Worm (Caenorhabditis elegans): ENCODE measurements around the gene hgap-2.

DNA sequence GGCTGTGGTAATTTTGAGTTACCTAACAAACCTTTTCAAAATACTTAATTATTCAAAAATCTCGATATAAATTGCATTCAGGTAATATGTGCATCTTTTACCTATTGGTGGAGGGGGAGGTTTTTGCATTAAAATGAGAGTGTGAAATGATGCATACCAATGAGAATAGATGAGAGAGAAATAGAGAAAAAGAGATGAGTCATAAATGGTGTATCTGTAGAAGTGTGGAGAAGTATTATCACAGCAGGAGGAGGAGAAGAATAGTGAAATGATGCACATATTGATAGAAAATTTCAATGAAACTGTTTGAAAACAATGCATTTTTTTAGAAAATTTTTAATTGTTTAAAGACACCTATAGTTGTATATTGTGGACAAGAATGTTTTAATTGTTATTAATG lies 44.2 kb downstream of the hgap-2 start:
- TF ChIP-seq pag-3 (tag; optimal IDR thresholded peaks at IDR 0.05; ENCODE audit: borderline replicate concordance) (no peak), C08G9.2 (tag; optimal IDR thresholded peaks at IDR 0.05) (no peak), unc-86 (tag; optimal IDR thresholded peaks at IDR 0.05) (no peak), ceh-45 (GFP tag; IDR thresholded peaks at IDR 0.05) (no peak), ets-4 (tag; optimal IDR thresholded peaks at IDR 0.05) (no peak), ama-1 (optimal IDR thresholded peaks at IDR 0.05) (no peak), ceh-24 (tag; optimal IDR thresholded peaks at IDR 0.05) (no peak)

All from whole organism, late embryonic.